Worm (Caenorhabditis elegans) whole organism, late embryonic: ENCODE results near the gene sup-18.

Experiments used
- K02D7.2 ChIP-seq: sonication (generic microtip); optimal IDR thresholded peaks from 2 replicates; lab custom pipeline; 2017; ENCODE audit warnings: mild to moderate bottlenecking, missing genetic modification characterization, missing compliant biosample characterization
- T23F11.4 ChIP-seq: fragments of 200-800 bp; sonication (Bioruptor generic); optimal IDR thresholded peaks from 2 replicates; lab custom pipeline; 2018; ENCODE audit warnings: mild to moderate bottlenecking, missing genetic modification characterization, missing compliant biosample characterization
- Y22D7AL.16 ChIP-seq: sonication (generic microtip); optimal IDR thresholded peaks from 2 replicates; lab custom pipeline; 2016; ENCODE audit warnings: missing genetic modification characterization, missing compliant biosample characterization
- ahr-1 ChIP-seq: sonication (generic microtip); optimal IDR thresholded peaks from 2 replicates; lab custom pipeline; 2016; ENCODE audit warnings: missing genetic modification characterization, missing compliant biosample characterization
- ceh-19 ChIP-seq: fragments of 200-800 bp; sonication (Bioruptor generic); optimal IDR thresholded peaks from 2 replicates; lab custom pipeline; 2018; ENCODE audit warnings: mild to moderate bottlenecking, missing genetic modification characterization, missing compliant biosample characterization
- ceh-22 ChIP-seq: sonication (generic microtip); optimal IDR thresholded peaks from 2 replicates; lab custom pipeline; 2017; ENCODE audit warnings: missing biosample characterization, missing genetic modification characterization
- ceh-30 ChIP-seq: fragments of 150-350 bp; optimal IDR thresholded peaks from 2 replicates; lab custom pipeline; 2014; ENCODE audit warnings: missing biosample characterization, missing genetic modification characterization
- ceh-31 ChIP-seq: sonication (generic microtip); optimal IDR thresholded peaks from 2 replicates; lab custom pipeline; 2016; ENCODE audit warnings: missing genetic modification characterization, missing compliant biosample characterization
- ceh-45 ChIP-seq: fragments of 200-800 bp; sonication (Bioruptor generic); IDR thresholded peaks from 2 replicates; pipeline ENCODE4 v1.3.6; 2022; ENCODE audit warnings: missing genetic modification reagents, missing genetic modification characterization, missing compliant biosample characterization
- ceh-6 ChIP-seq: fragments of 200-800 bp; sonication (Bioruptor generic); optimal IDR thresholded peaks from 2 replicates; lab custom pipeline; 2018; ENCODE audit warnings: mild to moderate bottlenecking, missing genetic modification characterization, missing compliant biosample characterization
- che-1 ChIP-seq: sonication (generic microtip); optimal IDR thresholded peaks from 2 replicates; lab custom pipeline; 2016; ENCODE audit warnings: mild to moderate bottlenecking, missing genetic modification characterization, missing compliant biosample characterization
- dmd-4 ChIP-seq: sonication (generic microtip); optimal IDR thresholded peaks from 2 replicates; lab custom pipeline; 2016; ENCODE audit warnings: borderline replicate concordance, missing genetic modification characterization, missing compliant biosample characterization
- dve-1 ChIP-seq: sonication (generic microtip); optimal IDR thresholded peaks from 2 replicates; lab custom pipeline; 2017; ENCODE audit warnings: antibody characterized with exemption, mild to moderate bottlenecking, missing genetic modification characterization, missing compliant biosample characterization
- elt-2 ChIP-seq: sonication (generic microtip); optimal IDR thresholded peaks from 2 replicates; lab custom pipeline; 2016; ENCODE audit warnings: missing genetic modification reagents, missing genetic modification characterization, missing compliant biosample characterization
- elt-4 ChIP-seq: sonication (generic microtip); optimal IDR thresholded peaks from 2 replicates; lab custom pipeline; 2016; ENCODE audit warnings: missing genetic modification characterization, missing compliant biosample characterization
- fkh-10 ChIP-seq: fragments of 150-350 bp; optimal IDR thresholded peaks from 2 replicates; lab custom pipeline; 2014; ENCODE audit warnings: missing biosample characterization, missing genetic modification reagents, missing genetic modification characterization
- fkh-6 ChIP-seq: sonication (generic microtip); optimal IDR thresholded peaks from 2 replicates; lab custom pipeline; 2016; ENCODE audit warnings: missing genetic modification characterization, missing compliant biosample characterization
- hlh-30 ChIP-seq: sonication (generic microtip); optimal IDR thresholded peaks from 2 replicates; lab custom pipeline; 2017; ENCODE audit warnings: antibody characterized with exemption, missing genetic modification characterization, missing compliant biosample characterization; ENCODE audit not compliant: insufficient read depth
- hlh-8 ChIP-seq: sonication (generic microtip); optimal IDR thresholded peaks from 2 replicates; lab custom pipeline; 2016; ENCODE audit warnings: missing genotype, missing genetic modification characterization, missing compliant biosample characterization
- lin-11 ChIP-seq: fragments of 200-800 bp; sonication (Bioruptor generic); optimal IDR thresholded peaks from 2 replicates; lab custom pipeline; 2018; ENCODE audit warnings: mild to moderate bottlenecking, missing genetic modification characterization, missing compliant biosample characterization
- madf-2 ChIP-seq: sonication (generic microtip); optimal IDR thresholded peaks from 2 replicates; lab custom pipeline; 2017; ENCODE audit warnings: missing genetic modification characterization, missing compliant biosample characterization
- mec-3 ChIP-seq: sonication (generic microtip); optimal IDR thresholded peaks from 2 replicates; lab custom pipeline; 2016; ENCODE audit warnings: borderline replicate concordance, missing genetic modification characterization, missing compliant biosample characterization
- pag-3 ChIP-seq: sonication (generic microtip); optimal IDR thresholded peaks from 2 replicates; lab custom pipeline; 2016; ENCODE audit warnings: missing compliant biosample characterization, missing genetic modification characterization, borderline replicate concordance
- pax-1 ChIP-seq: fragments of 150-350 bp; optimal IDR thresholded peaks from 2 replicates; lab custom pipeline; 2014; ENCODE audit warnings: missing biosample characterization, missing genetic modification characterization
- pha-2 ChIP-seq: sonication (generic microtip); optimal IDR thresholded peaks from 2 replicates; lab custom pipeline; 2017; ENCODE audit warnings: mild to moderate bottlenecking, missing genetic modification characterization, missing compliant biosample characterization
- pha-4 ChIP-seq: fragments of 150-350 bp; optimal IDR thresholded peaks from 2 replicates; lab custom pipeline; 2018; ENCODE audit warnings: missing biosample characterization, missing genetic modification reagents, missing genetic modification characterization
- pqm-1 ChIP-seq: sonication (generic microtip); optimal IDR thresholded peaks from 2 replicates; lab custom pipeline; 2016; ENCODE audit warnings: missing genetic modification characterization, missing compliant biosample characterization
- pros-1 ChIP-seq: fragments of 150-350 bp; optimal IDR thresholded peaks from 2 replicates; lab custom pipeline; 2014; ENCODE audit warnings: missing biosample characterization, missing genetic modification reagents, missing genetic modification characterization
- sdc-2 ChIP-seq: sonication (generic microtip); optimal IDR thresholded peaks from 2 replicates; lab custom pipeline; 2016; ENCODE audit warnings: missing genotype, missing genetic modification characterization, missing compliant biosample characterization
- tbx-2 ChIP-seq: sonication (generic microtip); optimal IDR thresholded peaks from 2 replicates; lab custom pipeline; 2016; ENCODE audit warnings: missing genetic modification characterization, missing compliant biosample characterization
- ttx-3 ChIP-seq: sonication (generic microtip); optimal IDR thresholded peaks from 2 replicates; lab custom pipeline; 2016; ENCODE audit warnings: missing genetic modification reagents, missing genetic modification characterization, missing compliant biosample characterization
- unc-3 ChIP-seq, 2 experiments: fragments of 200-800 bp in 1 of 2; sonication (Bioruptor generic) in 1 of 2; sonication (generic microtip) in 1 of 2; conservative IDR thresholded peaks in 1 of 2; optimal IDR thresholded peaks in 1 of 2; 2 replicates each; pipeline versions ENCODE4 v1.3.6 to Lab custom; 2016 to 2022; ENCODE audit warnings: missing compliant biosample characterization in 2 of 2, missing genetic modification characterization in 2 of 2, missing genetic modification reagents in 1 of 2
- unc-42 ChIP-seq: sonication (generic microtip); optimal IDR thresholded peaks from 2 replicates; lab custom pipeline; 2016; ENCODE audit warnings: missing genotype, missing genetic modification characterization, missing compliant biosample characterization
- unc-55 ChIP-seq: sonication (generic microtip); optimal IDR thresholded peaks from 2 replicates; lab custom pipeline; 2017; ENCODE audit warnings: missing biosample characterization, missing genetic modification reagents, missing genetic modification characterization

Gene sup-18

DNA sequence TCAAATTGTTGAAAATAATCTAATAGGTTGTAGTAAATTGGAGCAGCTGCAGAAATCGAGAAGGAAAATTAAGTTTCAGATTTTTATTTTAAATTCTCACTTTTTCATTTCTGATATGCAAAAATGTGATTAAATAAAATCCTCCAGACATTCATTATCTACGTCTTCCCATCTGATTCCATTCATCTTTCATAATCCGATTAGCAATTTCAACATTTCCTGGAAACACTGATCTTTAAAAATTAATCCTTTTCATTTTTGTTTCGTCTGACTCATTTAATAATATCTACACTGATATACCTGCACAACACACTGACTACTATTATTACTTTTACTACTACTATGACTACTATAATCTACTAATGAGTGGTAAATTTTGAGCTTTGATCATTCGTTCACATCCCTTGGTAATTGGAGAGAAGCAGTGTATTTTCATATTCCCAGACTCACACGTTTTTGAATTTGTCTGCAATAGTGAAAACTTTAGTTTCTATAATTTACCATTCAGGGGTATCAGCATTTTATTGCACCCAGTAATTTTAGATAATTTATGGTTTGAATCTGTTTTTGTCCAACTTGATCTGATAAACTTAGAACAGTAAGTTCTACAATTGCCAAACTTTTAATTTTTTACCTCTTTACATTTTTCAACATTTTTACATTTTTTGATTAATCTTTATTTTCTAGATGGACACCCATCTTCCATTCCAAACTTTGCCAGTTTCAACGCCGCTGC, 39.6 kb downstream of the sup-18 start, which contains the start of gene ceh-23:
TSS of gene ceh-23 (plus strand) at position 686 of the 736 bp plus-strand sequence.
- TF ChIP-seq elt-2 = no peak

DNA sequence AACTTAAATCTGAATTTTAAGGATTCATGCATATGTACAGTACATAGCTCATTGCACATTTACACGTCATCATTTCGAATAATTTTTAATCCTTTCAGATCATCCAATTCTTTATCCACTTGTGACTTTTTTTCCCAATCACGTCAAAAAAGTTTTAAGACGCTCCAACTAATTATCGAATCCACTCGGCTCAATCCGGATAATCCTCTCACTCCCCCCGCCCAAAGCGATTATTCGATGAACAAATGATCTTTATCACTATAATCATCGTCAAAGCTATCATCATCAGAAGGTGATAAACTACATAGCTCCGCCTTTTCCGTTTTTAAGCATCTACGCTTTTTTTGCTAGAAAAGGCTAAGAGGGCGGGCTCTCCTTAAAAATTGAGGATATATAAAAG, 41.1 kb downstream of the sup-18 start:
- TF ChIP-seq che-1 (tag; lab: Kevin White, UChicago) = no peak
- TF ChIP-seq unc-42 = no peak
- no peak for TF ChIP-seq mec-3 (tag; lab: Kevin White, UChicago)
- no peak for TF ChIP-seq ahr-1

DNA sequence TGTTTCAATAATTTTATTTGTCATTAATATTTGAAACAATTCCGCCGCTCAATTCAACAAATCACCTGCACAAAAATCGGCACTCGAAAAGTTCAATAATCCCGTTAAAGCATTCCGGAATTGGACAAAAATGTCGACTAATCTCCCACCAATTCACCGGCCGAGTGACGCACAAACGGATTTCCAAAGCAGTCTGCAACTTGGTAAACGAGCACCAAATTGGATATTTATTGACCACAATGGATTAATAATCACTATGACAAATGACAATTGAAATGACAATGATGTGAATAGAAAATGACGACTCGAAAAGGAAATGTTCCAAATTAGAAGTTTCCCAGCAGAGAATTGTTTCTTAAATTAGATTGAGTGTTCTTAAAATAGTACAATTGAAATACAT, 43.0 kb downstream of the sup-18 start:
- TF ChIP-seq fkh-6 = no peak
- TF ChIP-seq ceh-45 (GFP tag; lab: Robert Waterston, UW) = no peak
- TF ChIP-seq dmd-4 = no peak
- TF ChIP-seq ttx-3 (tag; lab: Kevin White, UChicago) = no peak
- no peak for TF ChIP-seq unc-42
- TF ChIP-seq hlh-30 (tag; lab: Kevin White, UChicago) = no peak
- TF ChIP-seq pag-3 (tag; lab: Kevin White, UChicago) = no peak
- TF ChIP-seq sdc-2 (tag; lab: Kevin White, UChicago) = no peak
- no peak for TF ChIP-seq T23F11.4 (GFP tag; lab: Kevin White, UChicago)
- TF ChIP-seq lin-11 (tag; lab: Kevin White, UChicago) = no peak
- no peak for TF ChIP-seq ceh-30 (tag; lab: Kevin White, UChicago)
- TF ChIP-seq K02D7.2 (tag; lab: Kevin White, UChicago) = no peak
- no peak for TF ChIP-seq pqm-1 (tag; lab: Kevin White, UChicago)

DNA sequence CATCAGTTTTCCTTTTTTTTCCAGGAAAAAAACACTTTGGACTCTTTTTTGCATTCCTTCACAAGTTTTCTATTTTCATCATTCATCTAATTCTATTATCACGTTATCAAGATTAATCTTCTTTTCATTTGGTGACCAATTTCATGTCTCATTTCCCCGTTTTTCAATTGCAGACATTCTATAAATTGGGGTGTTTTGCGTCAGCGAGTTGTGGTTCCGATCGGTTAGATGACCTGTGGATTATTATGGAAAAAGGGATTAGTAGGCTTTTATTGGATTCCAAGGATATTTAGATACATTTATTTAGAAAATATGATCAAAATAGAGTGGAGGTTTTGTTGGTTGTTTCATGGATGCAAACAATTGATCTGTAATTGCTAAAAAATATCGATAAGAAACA, 43.9 kb downstream of the sup-18 start:
- TF ChIP-seq unc-3 (GFP tag; conservative IDR thresholded peaks at IDR 0.05; lab: Robert Waterston, UW) = no peak
- no peak for TF ChIP-seq unc-3 (tag; optimal IDR thresholded peaks at IDR 0.05; lab: Kevin White, UChicago)
- TF ChIP-seq hlh-8 (tag; lab: Kevin White, UChicago) = no peak
- no peak for TF ChIP-seq pha-2 (tag; lab: Kevin White, UChicago)
- no peak for TF ChIP-seq fkh-6
- TF ChIP-seq tbx-2 (tag; lab: Kevin White, UChicago) = no peak
- TF ChIP-seq mec-3 (tag; lab: Kevin White, UChicago) = no peak
- no peak for TF ChIP-seq unc-55 (GFP tag; lab: Kevin White, UChicago)
- TF ChIP-seq dve-1 (tag; lab: Kevin White, UChicago) = no peak
- no peak for TF ChIP-seq madf-2

DNA sequence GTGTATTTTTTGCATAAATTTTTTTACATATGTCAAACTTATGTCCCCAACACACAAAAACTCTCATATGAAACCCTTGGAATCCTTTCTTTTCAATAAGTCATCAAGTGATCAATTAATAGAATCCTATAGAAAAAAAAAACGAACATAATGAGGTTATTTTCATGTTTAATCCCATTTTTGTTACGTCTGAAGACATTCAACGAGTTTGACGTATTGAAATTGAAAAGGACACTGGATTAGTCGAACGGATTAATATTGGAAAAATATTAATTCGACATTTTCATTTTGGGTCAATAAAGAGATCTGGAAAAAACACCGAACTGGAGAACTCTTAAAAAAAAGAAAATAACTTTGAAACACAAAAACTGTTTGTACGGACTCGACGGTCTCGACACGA, 46.2 kb downstream of the sup-18 start:
- TF ChIP-seq pax-1 (tag; lab: Kevin White, UChicago) = no peak
- TF ChIP-seq pqm-1 (tag; lab: Kevin White, UChicago) = no peak

DNA sequence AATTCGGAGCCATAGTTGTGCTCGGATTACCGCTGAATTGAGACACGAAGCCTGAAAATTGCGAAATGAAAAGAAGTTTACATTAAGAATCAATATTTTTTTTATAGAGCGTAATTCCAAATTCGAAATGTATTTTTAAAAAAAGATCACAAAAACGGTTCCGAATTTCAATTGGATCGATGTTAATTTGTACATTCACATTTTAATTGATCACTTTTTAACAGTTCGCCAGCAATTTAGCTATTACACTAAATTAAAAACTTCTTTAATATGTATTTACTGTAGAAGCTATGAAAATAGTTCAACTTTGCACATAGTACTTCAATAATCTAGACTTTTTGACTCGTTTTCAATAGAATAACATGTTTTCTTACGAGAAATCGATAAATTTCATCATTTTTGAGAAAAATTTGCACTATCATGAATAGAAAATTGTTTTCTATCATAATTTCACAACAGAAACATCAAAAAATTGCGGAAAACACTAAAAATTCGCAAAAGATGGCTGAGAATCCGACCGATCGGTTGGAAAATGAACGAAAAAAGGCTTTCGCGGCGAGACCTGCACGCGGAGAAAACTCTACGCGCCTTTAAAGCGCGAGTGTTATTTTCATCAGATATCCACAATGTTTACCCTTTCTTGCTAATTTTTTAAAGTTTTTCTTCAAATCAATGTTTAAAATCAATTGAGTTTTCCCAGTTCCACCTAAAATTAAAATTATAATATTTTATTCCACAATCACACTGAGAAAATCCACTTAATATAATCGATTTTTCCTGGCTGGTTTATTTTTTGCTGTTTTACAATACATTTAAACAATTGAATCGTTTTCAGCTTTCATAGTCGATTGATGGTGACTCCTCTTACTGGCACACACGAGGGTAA, 49.9 kb downstream of the sup-18 start, which contains the start of the genes egl-45 and kcmf-1:
TSS of gene egl-45 (minus strand) at position 51 of the 886 bp plus-strand sequence.
TSS of gene kcmf-1 (plus strand) at position 836 of the 886 bp plus-strand sequence.
- TF ChIP-seq fkh-10 (GFP tag; lab: Kevin White, UChicago) (no peak), dmd-4 (no peak), elt-4 (tag; lab: Kevin White, UChicago) (no peak), pros-1 (no peak), pha-4 (tag; lab: Kevin White, UChicago) (no peak), fkh-6 (no peak), ceh-31 (no peak), Y22D7AL.16 (tag; lab: Kevin White, UChicago) (no peak), ceh-22 (tag; lab: Kevin White, UChicago) (no peak), ceh-19 (GFP tag; lab: Kevin White, UChicago) (no peak), ceh-6 (no peak), elt-2 (no peak)
